Worm (Caenorhabditis elegans) whole organism, late embryonic: Measurements from ENCODE around the gene cyp-33C1.

ENCODE experiments used
- K02D7.2 ChIP-seq: sonication (generic microtip); optimal IDR thresholded peaks from 2 replicates; lab custom pipeline; 2017; ENCODE audit warnings: mild to moderate bottlenecking, missing genetic modification characterization, missing compliant biosample characterization
- ceh-30 ChIP-seq: fragments of 150-350 bp; optimal IDR thresholded peaks from 2 replicates; lab custom pipeline; 2014; ENCODE audit warnings: missing biosample characterization, missing genetic modification characterization
- elt-2 ChIP-seq: sonication (generic microtip); optimal IDR thresholded peaks from 2 replicates; lab custom pipeline; 2016; ENCODE audit warnings: missing genetic modification reagents, missing genetic modification characterization, missing compliant biosample characterization
- gmeb-2 ChIP-seq: sonication (generic microtip); optimal IDR thresholded peaks from 2 replicates; lab custom pipeline; 2016; ENCODE audit warnings: missing genetic modification characterization, inconsistent platforms, missing compliant biosample characterization
- lim-6 ChIP-seq: sonication (generic microtip); optimal IDR thresholded peaks from 2 replicates; lab custom pipeline; 2016; ENCODE audit warnings: missing genetic modification characterization, missing compliant biosample characterization
- lin-11 ChIP-seq: fragments of 200-800 bp; sonication (Bioruptor generic); optimal IDR thresholded peaks from 2 replicates; lab custom pipeline; 2018; ENCODE audit warnings: mild to moderate bottlenecking, missing genetic modification characterization, missing compliant biosample characterization
- pha-4 ChIP-seq: fragments of 150-350 bp; optimal IDR thresholded peaks from 2 replicates; lab custom pipeline; 2018; ENCODE audit warnings: missing biosample characterization, missing genetic modification reagents, missing genetic modification characterization
- pqm-1 ChIP-seq: sonication (generic microtip); optimal IDR thresholded peaks from 2 replicates; lab custom pipeline; 2016; ENCODE audit warnings: missing genetic modification characterization, missing compliant biosample characterization
- rnt-1 ChIP-seq: sonication (generic microtip); optimal IDR thresholded peaks from 2 replicates; lab custom pipeline; 2016; ENCODE audit warnings: missing genetic modification characterization, missing compliant biosample characterization
- tbx-2 ChIP-seq: sonication (generic microtip); optimal IDR thresholded peaks from 2 replicates; lab custom pipeline; 2016; ENCODE audit warnings: missing genetic modification characterization, missing compliant biosample characterization
- unc-42 ChIP-seq: sonication (generic microtip); optimal IDR thresholded peaks from 2 replicates; lab custom pipeline; 2016; ENCODE audit warnings: missing genotype, missing genetic modification characterization, missing compliant biosample characterization

DNA sequence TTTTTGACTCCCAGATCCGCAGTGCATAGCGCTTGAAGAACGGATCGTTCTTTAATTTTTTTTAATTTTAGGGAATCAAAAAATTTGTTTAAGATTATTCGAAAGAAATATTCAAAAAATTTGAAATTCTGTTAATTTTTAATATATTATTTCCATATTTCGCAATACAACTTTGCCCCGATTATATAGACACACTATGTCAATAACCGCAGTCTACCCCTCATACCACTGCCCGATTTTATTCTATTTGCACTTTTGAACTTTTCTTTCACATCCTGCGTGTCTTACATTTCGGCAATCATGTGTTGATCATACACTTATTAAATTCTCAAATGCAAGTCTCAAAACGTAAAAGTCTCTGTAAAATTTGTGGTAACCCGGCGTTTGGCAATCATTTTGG, 39.5 kb downstream of the cyp-33C1 start, which contains the start of gene nhr-56:
- TF ChIP-seq lim-6 (tag; lab: Kevin White, UChicago) = no peak
- TF ChIP-seq gmeb-2 (tag; lab: Kevin White, UChicago) = no peak
- TF ChIP-seq lin-11 (tag; lab: Kevin White, UChicago) = no peak
- TF ChIP-seq K02D7.2 = no peak
- no peak for TF ChIP-seq rnt-1 (tag; lab: Kevin White, UChicago)
- no peak for TF ChIP-seq ceh-30
- TF ChIP-seq tbx-2 (tag; lab: Kevin White, UChicago) = no peak
- TF ChIP-seq unc-42 (tag; lab: Kevin White, UChicago) = no peak
- TF ChIP-seq elt-2 (tag; lab: Kevin White, UChicago) = no peak
- no peak for TF ChIP-seq pqm-1 (tag; lab: Kevin White, UChicago)
- no peak for TF ChIP-seq pha-4 (tag; lab: Kevin White, UChicago)
